Fruit fly (Drosophila melanogaster) S2 (cell line): Measurements from ENCODE around the gene CG34057.

Experiments used
- CG8478 ChIP-seq: fragments of >200 bp; optimal IDR thresholded peaks from 2 replicates; lab custom pipeline; 2018
- CTCF ChIP-seq, 2 experiments: fragments of >200 bp; optimal IDR thresholded peaks; 2 replicates each; lab custom pipeline; 2018

dm6 chr3L:880851-881250, 16.3 kb upstream of the CG34057 start:
- TF ChIP-seq CTCF (optimal IDR thresholded peaks at IDR 0.05; lab: Kevin White, UChicago) (no peak), CG8478 (lab: Kevin White, UChicago) (no peak)
